Worm (Caenorhabditis elegans): ENCODE measurements around the gene mvk-1.

- TF ChIP-seq snpc-4 (GFP tag; optimal IDR thresholded peaks at IDR 0.05): no peak
- no peak for TF ChIP-seq snpc-4 (tag; optimal IDR thresholded peaks at IDR 0.05)
- TF ChIP-seq ama-1 (optimal IDR thresholded peaks at IDR 0.05): no peak
- TF ChIP-seq ama-1 (GFP tag; optimal IDR thresholded peaks at IDR 0.05): no peak
- no peak for TF ChIP-seq madf-10 (tag; optimal IDR thresholded peaks at IDR 0.05)
- no peak for TF ChIP-seq ets-4 (GFP tag; optimal IDR thresholded peaks at IDR 0.05)
- TF ChIP-seq atf-7 (tag; optimal IDR thresholded peaks at IDR 0.05): no peak
- no peak for TF ChIP-seq pha-4 (tag; optimal IDR thresholded peaks at IDR 0.05)
These were observed 58.1 kb downstream of the mvk-1 start for ce11 chrIII:6077973-6078372.
